Fruit fly (Drosophila melanogaster) whole organism, embryonic: ENCODE data around the gene APC4.

Experiments
- Bdp1 ChIP-seq: fragments of 200-800 bp; sonication (Bioruptor generic); optimal IDR thresholded peaks from 3 replicates; lab custom pipeline; 2016; ENCODE audit warnings: missing biosample characterization, missing genetic modification characterization
- CG1233 ChIP-seq: fragments of 200-800 bp; sonication (Bioruptor generic); optimal IDR thresholded peaks from 4 replicates; lab custom pipeline; 2018; ENCODE audit warnings: missing biosample characterization, mild to moderate bottlenecking, missing genetic modification characterization
- CG13624 ChIP-seq: fragments of 200-800 bp; sonication (Bioruptor generic); optimal IDR thresholded peaks from 2 replicates; lab custom pipeline; 2016; ENCODE audit warnings: missing biosample characterization, missing genetic modification characterization
- CG13775 ChIP-seq: fragments of 200-800 bp; sonication (Bioruptor generic); optimal IDR thresholded peaks from 3 replicates; lab custom pipeline; 2017; ENCODE audit warnings: missing biosample characterization, mild to moderate bottlenecking, missing genetic modification characterization
- CG1602 ChIP-seq: fragments of 200-800 bp; sonication (Bioruptor generic); optimal IDR thresholded peaks from 3 replicates; lab custom pipeline; 2016; ENCODE audit warnings: missing biosample characterization, missing genetic modification characterization
- CG2116 ChIP-seq: fragments of 200-800 bp; sonication (Bioruptor generic); optimal IDR thresholded peaks from 3 replicates; lab custom pipeline; 2018; ENCODE audit warnings: missing biosample characterization, mild to moderate bottlenecking, missing genetic modification characterization
- CG2889 ChIP-seq: fragments of 200-800 bp; sonication (Bioruptor generic); IDR thresholded peaks from 3 replicates; pipeline ENCODE4 v1.3.6; 2022; ENCODE audit warnings: missing biosample characterization, missing genetic modification characterization
- CG3847 ChIP-seq: fragments of 200-800 bp; sonication (Bioruptor generic); IDR thresholded peaks from 2 replicates; pipeline ENCODE4 v1.3.6; 2022; ENCODE audit warnings: missing biosample characterization, missing genetic modification characterization
- CG3995 ChIP-seq: fragments of 200-800 bp; sonication (Bioruptor generic); optimal IDR thresholded peaks from 3 replicates; lab custom pipeline; 2016; ENCODE audit warnings: missing biosample characterization, missing genetic modification characterization
- CG42726 ChIP-seq: fragments of 200-800 bp; sonication (Bioruptor generic); IDR thresholded peaks from 2 replicates; pipeline ENCODE4 v1.3.6; 2022; ENCODE audit warnings: missing biosample characterization, missing genetic modification characterization; ENCODE audit not compliant: partially characterized antibody
- CG4404 ChIP-seq: fragments of 200-800 bp; sonication (Bioruptor generic); IDR thresholded peaks from 2 replicates; pipeline ENCODE4 v1.3.6; 2022; ENCODE audit warnings: missing biosample characterization, missing genetic modification characterization
- CG4820 ChIP-seq: fragments of 200-800 bp; sonication (Bioruptor generic); optimal IDR thresholded peaks from 3 replicates; lab custom pipeline; 2016; ENCODE audit warnings: missing biosample characterization, missing genetic modification characterization
- CG6765 ChIP-seq: fragments of 200-800 bp; sonication (Bioruptor generic); optimal IDR thresholded peaks from 3 replicates; lab custom pipeline; 2017; ENCODE audit warnings: missing biosample characterization, mild to moderate bottlenecking, missing genetic modification characterization
- CG6854 ChIP-seq: fragments of 200-800 bp; sonication (Bioruptor generic); optimal IDR thresholded peaks from 3 replicates; lab custom pipeline; 2017; ENCODE audit warnings: missing biosample characterization, mild to moderate bottlenecking, missing genetic modification characterization
- CG7556 ChIP-seq: fragments of 200-800 bp; sonication (Bioruptor generic); optimal IDR thresholded peaks from 2 replicates; lab custom pipeline; 2017; ENCODE audit warnings: missing biosample characterization, mild to moderate bottlenecking, missing genetic modification characterization
- CG7928 ChIP-seq: fragments of 200-800 bp; sonication (Bioruptor generic); optimal IDR thresholded peaks from 2 replicates; lab custom pipeline; 2017; ENCODE audit warnings: missing biosample characterization, mild to moderate bottlenecking, missing genetic modification characterization
- CG7963 ChIP-seq: fragments of 200-800 bp; sonication (Bioruptor generic); IDR thresholded peaks from 3 replicates; pipeline ENCODE4 v1.3.6; 2022; ENCODE audit warnings: missing biosample characterization, missing genetic modification characterization; ENCODE audit not compliant: partially characterized antibody
- CG8478 ChIP-seq: fragments of >200 bp; optimal IDR thresholded peaks from 2 replicates; lab custom pipeline; 2018
- Chrac-16 ChIP-seq: fragments of 200-800 bp; sonication (Bioruptor generic); optimal IDR thresholded peaks from 3 replicates; lab custom pipeline; 2016; ENCODE audit warnings: missing biosample characterization, missing genetic modification characterization
- Dad ChIP-seq: fragments of 200-800 bp; sonication (Bioruptor generic); optimal IDR thresholded peaks from 3 replicates; lab custom pipeline; 2016; ENCODE audit warnings: missing biosample characterization, missing genetic modification characterization
- Deaf1 ChIP-seq: fragments of 200-800 bp; optimal IDR thresholded peaks from 3 replicates; lab custom pipeline; 2019; ENCODE audit warnings: missing biosample characterization, mild to moderate bottlenecking, missing genetic modification characterization, moderate library complexity
- Dip2 ChIP-seq: fragments of 200-800 bp; sonication (Bioruptor generic); IDR thresholded peaks from 2 replicates; pipeline ENCODE4 v1.3.6; 2022; ENCODE audit warnings: missing biosample characterization, missing genetic modification characterization
- Gsc ChIP-seq: fragments of 200-800 bp; sonication (Bioruptor generic); IDR thresholded peaks from 2 replicates; pipeline ENCODE4 v1.3.6; 2022; ENCODE audit warnings: missing biosample characterization, missing genetic modification characterization
- H2.0 ChIP-seq: fragments of 200-800 bp; sonication (Bioruptor generic); IDR thresholded peaks from 2 replicates; pipeline ENCODE4 v1.3.6; 2022; ENCODE audit warnings: missing biosample characterization, missing genetic modification characterization
- HLH4C ChIP-seq: fragments of 200-800 bp; sonication (Bioruptor generic); IDR thresholded peaks from 3 replicates; pipeline ENCODE4 v1.3.6; 2022; ENCODE audit warnings: missing biosample characterization, missing genetic modification characterization; ENCODE audit not compliant: partially characterized antibody
- HmgD ChIP-seq: fragments of 200-800 bp; sonication (Bioruptor generic); optimal IDR thresholded peaks from 3 replicates; lab custom pipeline; 2016; ENCODE audit warnings: missing biosample characterization, missing genetic modification characterization
- MBD-R2 ChIP-seq: fragments of 200-800 bp; sonication (Bioruptor generic); IDR thresholded peaks from 2 replicates; pipeline ENCODE4 v1.3.6; 2022; ENCODE audit warnings: missing biosample characterization, missing genetic modification characterization
- MTF-1 ChIP-seq: fragments of 200-800 bp; sonication (Bioruptor generic); optimal IDR thresholded peaks from 2 replicates; lab custom pipeline; 2018; ENCODE audit warnings: missing biosample characterization, mild to moderate bottlenecking, missing genetic modification characterization, borderline replicate concordance
- Nf-YC ChIP-seq: fragments of 200-800 bp; optimal IDR thresholded peaks from 3 replicates; lab custom pipeline; 2019; ENCODE audit warnings: missing biosample characterization, mild to moderate bottlenecking, missing genetic modification characterization, moderate library complexity
- Scr ChIP-seq: fragments of 200-800 bp; sonication (Bioruptor generic); IDR thresholded peaks from 2 replicates; pipeline ENCODE4 v1.3.6; 2022; ENCODE audit warnings: missing biosample characterization, missing genetic modification characterization; ENCODE audit not compliant: partially characterized antibody
- Side ChIP-seq: fragments of 200-800 bp; sonication (Bioruptor generic); optimal IDR thresholded peaks from 2 replicates; lab custom pipeline; 2016; ENCODE audit warnings: missing biosample characterization, missing genetic modification characterization
- ap ChIP-seq: fragments of 200-800 bp; sonication (Bioruptor generic); IDR thresholded peaks from 2 replicates; pipeline ENCODE4 v1.3.6; 2022; ENCODE audit warnings: missing biosample characterization, missing genetic modification characterization
- ato ChIP-seq: fragments of 200-800 bp; sonication (Bioruptor generic); IDR thresholded peaks from 2 replicates; pipeline ENCODE4 v1.3.6; 2022; ENCODE audit warnings: missing biosample characterization, missing genetic modification characterization; ENCODE audit not compliant: partially characterized antibody
- dati ChIP-seq: fragments of 200-800 bp; sonication (Bioruptor generic); IDR thresholded peaks from 2 replicates; pipeline ENCODE4 v1.3.6; 2022; ENCODE audit warnings: missing biosample characterization, missing genetic modification characterization
- dmrt11E ChIP-seq: fragments of 200-800 bp; sonication (Bioruptor generic); optimal IDR thresholded peaks from 3 replicates; lab custom pipeline; 2018; ENCODE audit warnings: missing biosample characterization, mild to moderate bottlenecking, missing genetic modification characterization, moderate library complexity
- fd3F ChIP-seq: fragments of 200-800 bp; sonication (Bioruptor generic); optimal IDR thresholded peaks from 2 replicates; lab custom pipeline; 2018; ENCODE audit warnings: missing biosample characterization, mild to moderate bottlenecking, missing genetic modification characterization, moderate library complexity
- ftz-f1 ChIP-seq: fragments of 200-800 bp; sonication (Bioruptor generic); optimal IDR thresholded peaks from 2 replicates; lab custom pipeline; 2016; ENCODE audit warnings: missing biosample characterization, missing genetic modification characterization
- hbn ChIP-seq: fragments of 200-800 bp; sonication (Bioruptor generic); IDR thresholded peaks from 2 replicates; pipeline ENCODE4 v1.3.6; 2022; ENCODE audit warnings: missing biosample characterization, missing genetic modification characterization; ENCODE audit not compliant: partially characterized antibody
- luna ChIP-seq: fragments of 200-800 bp; sonication (Bioruptor generic); optimal IDR thresholded peaks from 2 replicates; lab custom pipeline; 2016; ENCODE audit warnings: missing biosample characterization, missing genetic modification characterization
- nerfin-1 ChIP-seq: fragments of 200-800 bp; sonication (Bioruptor generic); optimal IDR thresholded peaks from 3 replicates; lab custom pipeline; 2019; ENCODE audit warnings: missing biosample characterization, mild to moderate bottlenecking, missing genetic modification characterization, moderate library complexity
- nerfin-2 ChIP-seq: fragments of 200-800 bp; sonication (Bioruptor generic); IDR thresholded peaks from 2 replicates; pipeline ENCODE4 v1.3.6; 2022; ENCODE audit warnings: missing biosample characterization, missing genetic modification characterization; ENCODE audit not compliant: partially characterized antibody
- oc ChIP-seq: fragments of 200-800 bp; sonication (Bioruptor generic); optimal IDR thresholded peaks from 2 replicates; lab custom pipeline; 2018; ENCODE audit warnings: missing biosample characterization, mild to moderate bottlenecking, missing genetic modification characterization, moderate library complexity
- odd ChIP-seq: fragments of 200-800 bp; sonication (Bioruptor generic); optimal IDR thresholded peaks from 2 replicates; lab custom pipeline; 2017; ENCODE audit warnings: missing biosample characterization, mild to moderate bottlenecking, missing genetic modification characterization
- onecut ChIP-seq: fragments of 200-800 bp; sonication (Bioruptor generic); IDR thresholded peaks from 2 replicates; pipeline ENCODE4 v1.3.6; 2022; ENCODE audit warnings: missing biosample characterization, missing genetic modification characterization
- org-1 ChIP-seq: fragments of 200-800 bp; sonication (Bioruptor generic); optimal IDR thresholded peaks from 2 replicates; lab custom pipeline; 2017; ENCODE audit warnings: missing biosample characterization, missing genetic modification characterization
- pfk ChIP-seq: fragments of 200-800 bp; sonication (Bioruptor generic); optimal IDR thresholded peaks from 2 replicates; lab custom pipeline; 2018; ENCODE audit warnings: missing biosample characterization, mild to moderate bottlenecking, missing genetic modification characterization, moderate library complexity
- prd ChIP-seq, 3 experiments: fragments of >200 bp in 2 of 3; fragments of 200-800 bp in 1 of 3; sonication (Bioruptor generic) in 1 of 3; optimal IDR thresholded peaks in 2 of 3; IDR thresholded peaks in 1 of 3; 2 replicates in 2 of 3; 3 replicates in 1 of 3; pipeline versions ENCODE4 v1.3.6 to Lab custom; 2017 to 2022; ENCODE audit warnings: missing biosample characterization in 1 of 3, missing genetic modification characterization in 1 of 3
- sens-2 ChIP-seq: fragments of 200-800 bp; sonication (Bioruptor generic); IDR thresholded peaks from 2 replicates; pipeline ENCODE4 v1.3.6; 2022; ENCODE audit warnings: missing biosample characterization, missing genetic modification characterization
- unc-4 ChIP-seq: fragments of 200-800 bp; sonication (Bioruptor generic); IDR thresholded peaks from 2 replicates; pipeline ENCODE4 v1.3.6; 2022; ENCODE audit warnings: missing biosample characterization, missing genetic modification characterization; ENCODE audit not compliant: partially characterized antibody
- wdn ChIP-seq: fragments of 200-800 bp; sonication (Bioruptor generic); IDR thresholded peaks from 2 replicates; pipeline ENCODE4 v1.3.6; 2022; ENCODE audit warnings: missing biosample characterization, missing genetic modification characterization
- z ChIP-seq: fragments of 200-800 bp; sonication (Bioruptor generic); IDR thresholded peaks from 3 replicates; pipeline ENCODE4 v1.3.6; 2022; ENCODE audit warnings: missing biosample characterization, missing genetic modification characterization

APC4 gene

dm6 chrX:9060078-9060477, 22.7 kb upstream of the APC4 start (continued):
- TF ChIP-seq Scr: no peak
- TF ChIP-seq z (GFP tag; lab: Robert Waterston, UW): no peak
- TF ChIP-seq nerfin-2 (GFP tag; lab: Robert Waterston, UW): no peak
- no peak for TF ChIP-seq CG13775 (GFP tag; lab: Kevin White, UChicago)
- TF ChIP-seq fd3F (GFP tag; lab: Kevin White, UChicago): peak; percentile 75
- peak; percentile 66 for TF ChIP-seq CG7556 (GFP tag; lab: Kevin White, UChicago)
- TF ChIP-seq CG4404 (GFP tag; lab: Robert Waterston, UW): no peak
- peak; percentile 47; the same call in 1 of the 2 replicates for TF ChIP-seq CG3847
- no peak for TF ChIP-seq HLH4C (GFP tag; lab: Robert Waterston, UW)
- TF ChIP-seq MTF-1 (GFP tag; lab: Kevin White, UChicago): peak; percentile 22
- peak; percentile 14 for TF ChIP-seq Chrac-16 (GFP tag; lab: Kevin White, UChicago)
- peak; percentile 6 for TF ChIP-seq CG2116 (GFP tag; lab: Kevin White, UChicago)
- TF ChIP-seq Deaf1 (tag; lab: Kevin White, UChicago): no peak
- TF ChIP-seq oc: peak; percentile 84
- no peak for TF ChIP-seq Gsc (GFP tag; lab: Robert Waterston, UW)
- TF ChIP-seq dmrt11E (tag; lab: Kevin White, UChicago): peak; percentile 43
- no peak for TF ChIP-seq CG8478
- TF ChIP-seq CG6854: peak; percentile 64
- no peak for TF ChIP-seq HmgD (GFP tag; lab: Kevin White, UChicago)
- TF ChIP-seq unc-4: no peak
- TF ChIP-seq CG2889 (GFP tag; lab: Robert Waterston, UW): peak; percentile 73; the same call in 2 of the 3 replicates
- TF ChIP-seq odd (GFP tag; lab: Kevin White, UChicago): peak; percentile 69
- TF ChIP-seq CG6765 (GFP tag; lab: Kevin White, UChicago): no peak
- no peak for TF ChIP-seq ato (GFP tag; lab: Robert Waterston, UW)
- TF ChIP-seq MBD-R2 (GFP tag; lab: Robert Waterston, UW): peak; percentile 25; the same call in 1 of the 2 replicates
- TF ChIP-seq Side (GFP tag; lab: Kevin White, UChicago): peak; percentile 28
- TF ChIP-seq sens-2 (GFP tag; lab: Robert Waterston, UW): no peak
- peak; percentile 68 for TF ChIP-seq ap (GFP tag; lab: Robert Waterston, UW)
- no peak for TF ChIP-seq CG7928 (GFP tag; lab: Kevin White, UChicago)
- peak; percentile 38 for TF ChIP-seq CG1602
- no peak for TF ChIP-seq hbn (GFP tag; lab: Robert Waterston, UW)
- no peak for TF ChIP-seq pfk (GFP tag; lab: Kevin White, UChicago)
- TF ChIP-seq luna (GFP tag; lab: Kevin White, UChicago): no peak
- no peak for TF ChIP-seq CG1233 (GFP tag; lab: Kevin White, UChicago)
- TF ChIP-seq prd (optimal IDR thresholded peaks at IDR 0.05; lab: Kevin White, UChicago): no peak
- peak; percentile 63 for TF ChIP-seq prd (GFP tag; IDR thresholded peaks at IDR 0.05; lab: Robert Waterston, UW)
- no peak for TF ChIP-seq Dad (GFP tag; lab: Kevin White, UChicago)
- TF ChIP-seq CG3995: peak; percentile 23
- peak; percentile 51 for TF ChIP-seq onecut (GFP tag; lab: Robert Waterston, UW)
- TF ChIP-seq dati (GFP tag; lab: Robert Waterston, UW): no peak
- TF ChIP-seq org-1 (GFP tag; lab: Kevin White, UChicago): peak; percentile 60
- TF ChIP-seq ftz-f1 (GFP tag; lab: Kevin White, UChicago): no peak
- peak; percentile 32 for TF ChIP-seq Nf-YC
- no peak for TF ChIP-seq Bdp1 (GFP tag; lab: Kevin White, UChicago)
- TF ChIP-seq CG42726 (GFP tag; lab: Robert Waterston, UW): no peak
- no peak for TF ChIP-seq CG7963 (GFP tag; lab: Robert Waterston, UW)
- TF ChIP-seq H2.0 (GFP tag; lab: Robert Waterston, UW): peak; percentile 84
- peak; percentile 59 for TF ChIP-seq nerfin-1 (tag; lab: Kevin White, UChicago)
- no peak for TF ChIP-seq Dip2 (GFP tag; lab: Robert Waterston, UW)
- peak; percentile 17 for TF ChIP-seq CG13624
- TF ChIP-seq CG4820 (GFP tag; lab: Kevin White, UChicago): peak; percentile 53
- peak; percentile 46; the same call in 1 of the 2 replicates for TF ChIP-seq wdn
